Fruit fly (Drosophila melanogaster): ENCODE data around the gene RnpS1.

Gene RnpS1

DNA sequence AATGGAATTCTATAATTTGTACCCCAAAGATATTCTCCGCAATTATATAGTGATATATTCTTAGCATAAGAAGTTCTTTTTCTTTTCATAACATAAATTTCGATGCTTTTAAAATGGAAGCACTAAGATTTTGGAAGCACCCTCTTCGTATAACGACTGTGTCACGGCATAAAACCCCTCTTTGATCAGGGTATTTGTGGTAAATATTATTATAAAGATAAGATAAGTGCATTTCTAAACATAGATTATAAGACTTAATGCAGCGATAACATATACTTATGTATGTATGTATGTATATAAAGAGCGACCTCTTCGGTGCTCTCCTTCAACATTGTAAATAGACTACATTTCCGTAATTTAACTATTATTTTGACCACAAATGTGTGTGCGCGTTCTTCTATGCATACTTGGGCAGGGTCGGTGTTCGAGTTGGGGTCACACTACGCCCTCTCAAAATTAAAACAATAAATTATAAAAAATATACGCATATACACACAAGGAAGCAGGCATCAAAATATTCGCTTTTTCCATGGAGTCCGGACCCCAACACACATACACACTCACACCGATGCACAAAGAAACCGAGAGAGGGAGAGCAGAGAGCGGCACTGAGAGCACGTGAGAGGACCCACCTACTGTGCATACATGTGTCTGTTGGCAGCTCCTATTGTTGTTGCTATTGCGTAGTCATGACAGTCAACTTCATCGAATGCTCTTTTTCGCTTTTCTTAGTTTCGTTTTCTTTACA is 1.4 kb upstream of the RnpS1 start (continued):
- TF ChIP-seq tai (GFP tag; optimal IDR thresholded peaks at IDR 0.05) (no peak), Myc (optimal IDR thresholded peaks at IDR 0.05) (no peak), dsf (GFP tag; optimal IDR thresholded peaks at IDR 0.05; ENCODE audit: borderline replicate concordance) (no peak), Abd-B (GFP tag; optimal IDR thresholded peaks at IDR 0.05) (no peak), sv (GFP tag; optimal IDR thresholded peaks at IDR 0.05) (no peak), Mio (GFP tag; optimal IDR thresholded peaks at IDR 0.05) (no peak)

DNA sequence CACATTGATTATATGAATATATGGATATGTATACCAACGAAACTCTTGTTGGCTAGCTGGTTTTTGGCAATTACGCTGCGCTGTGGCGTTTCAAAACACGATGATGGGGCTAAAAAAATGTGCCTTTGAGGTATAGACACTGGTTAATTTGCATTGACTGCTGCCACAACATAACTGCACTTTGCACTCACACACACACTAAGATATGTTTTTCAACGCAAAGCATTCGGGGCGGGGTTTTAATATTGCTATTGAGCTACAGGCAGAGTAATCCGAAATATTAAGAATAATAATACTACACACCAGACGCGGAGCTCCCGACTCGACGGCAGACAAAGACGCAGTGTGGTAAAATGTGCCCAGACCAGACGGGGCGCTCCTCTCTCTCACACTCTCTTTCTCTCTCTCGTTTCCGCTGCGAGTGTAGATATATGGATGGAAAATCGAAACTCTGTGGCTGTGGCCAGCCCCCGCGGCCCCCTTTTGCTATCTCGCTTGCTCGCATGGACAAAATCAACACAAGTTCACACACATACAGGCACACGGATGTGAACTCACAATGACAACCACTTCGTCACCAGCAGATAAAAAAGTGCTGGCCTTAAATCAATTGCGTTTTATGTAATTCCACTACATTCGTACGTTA is 698 bp upstream of the RnpS1 start:
- TF ChIP-seq psq (GFP tag; optimal IDR thresholded peaks at IDR 0.05): peak; percentile 42
- no peak for TF ChIP-seq GATAd (GFP tag; optimal IDR thresholded peaks at IDR 0.05)
- TF ChIP-seq rgr (GFP tag; optimal IDR thresholded peaks at IDR 0.05): peak; percentile 68
- peak; percentile 66 for TF ChIP-seq br (GFP tag; optimal IDR thresholded peaks at IDR 0.05)
- TF ChIP-seq Sp1 (GFP tag; optimal IDR thresholded peaks at IDR 0.05): peak; percentile 56
- peak; percentile 96 for TF ChIP-seq dl (GFP tag; optimal IDR thresholded peaks at IDR 0.05; ENCODE audit: insufficient read depth in 1 of 2, partially characterized antibody in 2 of 2)
- no peak for TF ChIP-seq tai (GFP tag; optimal IDR thresholded peaks at IDR 0.05)
- no peak for TF ChIP-seq dmrt93B (GFP tag; optimal IDR thresholded peaks at IDR 0.05)
- TF ChIP-seq Dif (GFP tag; optimal IDR thresholded peaks at IDR 0.05; ENCODE audit: partially characterized antibody): peak; percentile 96
- no peak for TF ChIP-seq Rel (GFP tag; optimal IDR thresholded peaks at IDR 0.05)
- peak; percentile 73 for TF ChIP-seq Rel (tag; optimal IDR thresholded peaks at IDR 0.05)
- TF ChIP-seq N (GFP tag; optimal IDR thresholded peaks at IDR 0.05): peak; percentile 49
- TF ChIP-seq Vsx2 (GFP tag; optimal IDR thresholded peaks at IDR 0.05; ENCODE audit: partially characterized antibody): no peak
- TF ChIP-seq CG32264 (GFP tag; optimal IDR thresholded peaks at IDR 0.05): no peak
- no peak for TF ChIP-seq Mio (GFP tag; optimal IDR thresholded peaks at IDR 0.05)
- TF ChIP-seq h (GFP tag; optimal IDR thresholded peaks at IDR 0.05): peak; percentile 80
- TF ChIP-seq Hr83 (GFP tag; optimal IDR thresholded peaks at IDR 0.05; ENCODE audit: poor library complexity, severe bottlenecking): peak; percentile 94
- TF ChIP-seq sv (GFP tag; optimal IDR thresholded peaks at IDR 0.05): no peak
- TF ChIP-seq usp (GFP tag; optimal IDR thresholded peaks at IDR 0.05): no peak
- TF ChIP-seq sage (GFP tag; optimal IDR thresholded peaks at IDR 0.05): no peak
- TF ChIP-seq Jra (GFP tag; optimal IDR thresholded peaks at IDR 0.05): peak; percentile 59
- TF ChIP-seq pan (optimal IDR thresholded peaks at IDR 0.05): no peak
- peak; percentile 39 for TF ChIP-seq HLH106 (tag; optimal IDR thresholded peaks at IDR 0.05)
- TF ChIP-seq CG9705 (GFP tag; optimal IDR thresholded peaks at IDR 0.05): no peak
- TF ChIP-seq OdsH (GFP tag; optimal IDR thresholded peaks at IDR 0.05): peak; percentile 58
- no peak for TF ChIP-seq Abd-B (GFP tag; optimal IDR thresholded peaks at IDR 0.05)
- TF ChIP-seq foxo (GFP tag; optimal IDR thresholded peaks at IDR 0.05): peak in 1 of 2 experiments; percentile 58
- TF ChIP-seq woc (GFP tag; optimal IDR thresholded peaks at IDR 0.05): peak; percentile 24
- no peak for TF ChIP-seq lola (GFP tag; optimal IDR thresholded peaks at IDR 0.05)
- no peak for TF ChIP-seq Hr78 (GFP tag; optimal IDR thresholded peaks at IDR 0.05)
- peak; percentile 57 for TF ChIP-seq fru (GFP tag; optimal IDR thresholded peaks at IDR 0.05)
- peak; percentile 36 for TF ChIP-seq Hnf4 (GFP tag; optimal IDR thresholded peaks at IDR 0.05)
- no peak for TF ChIP-seq dsf (GFP tag; optimal IDR thresholded peaks at IDR 0.05; ENCODE audit: borderline replicate concordance)
- TF ChIP-seq Dfd (GFP tag; optimal IDR thresholded peaks at IDR 0.05): no peak
- no peak for TF ChIP-seq Myc (optimal IDR thresholded peaks at IDR 0.05)
- peak; percentile 20 for TF ChIP-seq jim (GFP tag; optimal IDR thresholded peaks at IDR 0.05)
- TF ChIP-seq ey (GFP tag; optimal IDR thresholded peaks at IDR 0.05): peak; percentile 5
- TF ChIP-seq brk (GFP tag; optimal IDR thresholded peaks at IDR 0.05): no peak
- TF ChIP-seq CrebA (GFP tag; optimal IDR thresholded peaks at IDR 0.05; ENCODE audit: borderline replicate concordance): no peak

Data from whole organism, wandering third instar larva.